Fruit fly (Drosophila melanogaster) whole organism, prepupa: Measurements from ENCODE around the gene Polr1B.

Source experiments
- CG11902 ChIP-seq: fragments of 200-800 bp; sonication (Bioruptor generic); optimal IDR thresholded peaks from 3 replicates; lab custom pipeline; 2016; ENCODE audit warnings: missing biosample characterization, missing genetic modification characterization
- CG1621 ChIP-seq: fragments of 200-800 bp; sonication (Bioruptor generic); optimal IDR thresholded peaks from 3 replicates; lab custom pipeline; 2018; ENCODE audit warnings: missing biosample characterization, mild to moderate bottlenecking, missing genetic modification characterization
- CG16779 ChIP-seq: fragments of 200-800 bp; sonication (Bioruptor generic); optimal IDR thresholded peaks from 3 replicates; lab custom pipeline; 2017; ENCODE audit warnings: missing biosample characterization, mild to moderate bottlenecking, missing genetic modification characterization
- CG32006 ChIP-seq: fragments of 200-800 bp; sonication (Bioruptor generic); optimal IDR thresholded peaks from 3 replicates; lab custom pipeline; 2017; ENCODE audit warnings: missing biosample characterization, mild to moderate bottlenecking, missing genetic modification characterization
- CG4318 ChIP-seq: fragments of 200-800 bp; sonication (Bioruptor generic); optimal IDR thresholded peaks from 3 replicates; lab custom pipeline; 2017; ENCODE audit warnings: missing biosample characterization, mild to moderate bottlenecking, missing genetic modification characterization
- CG8632 ChIP-seq: fragments of 200-800 bp; sonication (Bioruptor generic); optimal IDR thresholded peaks from 3 replicates; lab custom pipeline; 2016; ENCODE audit warnings: missing biosample characterization, missing genetic modification characterization
- Eip93F ChIP-seq: fragments of 200-800 bp; sonication (Bioruptor generic); optimal IDR thresholded peaks from 2 replicates; lab custom pipeline; 2016; ENCODE audit warnings: missing biosample characterization, mild to moderate bottlenecking, missing genetic modification characterization
- Hr39 ChIP-seq: fragments of 200-800 bp; sonication (Bioruptor generic); optimal IDR thresholded peaks from 2 replicates; lab custom pipeline; 2016; ENCODE audit warnings: missing biosample characterization, missing genetic modification characterization
- Hr4 ChIP-seq: fragments of 200-800 bp; sonication (Bioruptor generic); optimal IDR thresholded peaks from 3 replicates; lab custom pipeline; 2016; ENCODE audit warnings: missing biosample characterization, missing genetic modification characterization
- Lpt ChIP-seq: fragments of 200-800 bp; sonication (Bioruptor generic); optimal IDR thresholded peaks from 3 replicates; lab custom pipeline; 2016; ENCODE audit warnings: missing biosample characterization, missing genetic modification characterization
- fkh ChIP-seq: fragments of 200-800 bp; sonication (Bioruptor generic); optimal IDR thresholded peaks from 3 replicates; lab custom pipeline; 2017; ENCODE audit warnings: missing biosample characterization, mild to moderate bottlenecking, missing genetic modification characterization, moderate library complexity
- lz ChIP-seq: fragments of 200-800 bp; sonication (Bioruptor generic); optimal IDR thresholded peaks from 3 replicates; lab custom pipeline; 2016; ENCODE audit warnings: missing biosample characterization, missing genetic modification characterization
- spab ChIP-seq: fragments of 200-800 bp; sonication (Bioruptor generic); optimal IDR thresholded peaks from 2 replicates; lab custom pipeline; 2017; ENCODE audit warnings: missing biosample characterization, mild to moderate bottlenecking, missing genetic modification characterization, missing genetic modification reagents

- no peak for TF ChIP-seq CG11902 (GFP tag; lab: Kevin White, UChicago)
- no peak for TF ChIP-seq CG4318 (GFP tag; lab: Kevin White, UChicago)
- no peak for TF ChIP-seq Hr39 (GFP tag; lab: Kevin White, UChicago)
- no peak for TF ChIP-seq lz (GFP tag; lab: Kevin White, UChicago)
- no peak for TF ChIP-seq Eip93F (GFP tag; lab: Kevin White, UChicago)
- TF ChIP-seq Lpt (GFP tag; lab: Kevin White, UChicago): no peak
- TF ChIP-seq CG32006 (GFP tag; lab: Kevin White, UChicago): peak; percentile 22
- TF ChIP-seq CG16779 (tag; lab: Kevin White, UChicago): peak; percentile 40
- peak; percentile 99 for TF ChIP-seq fkh (GFP tag; lab: Kevin White, UChicago)
- TF ChIP-seq spab: peak; percentile 52
- TF ChIP-seq CG8632 (GFP tag; lab: Kevin White, UChicago): peak; percentile 39
- no peak for TF ChIP-seq Hr4 (GFP tag; lab: Kevin White, UChicago)
- TF ChIP-seq CG1621: peak; percentile 65
Measured at dm6 chr2L:430820-431628, 26.9 kb downstream of the Polr1B start, which contains the start of gene ex.
